Fruit fly (Drosophila melanogaster) ovary, adult (tissue): ENCODE results near the gene upSET.

Experiments used
- CG17801 ChIP-seq: fragments of 200-800 bp; optimal IDR thresholded peaks from 2 replicates; lab custom pipeline; 2019; ENCODE audit warnings: missing biosample characterization, mild to moderate bottlenecking, missing genetic modification characterization, moderate library complexity; ENCODE audit not compliant: partially characterized antibody

Gene upSET

dm6 chr3L:13993742-13994719, 7.9 kb upstream of the upSET start, which contains the start of gene CtsK1:
Gene CtsK1, plus strand, starts transcription at chr3L:13994231.
- peak; percentile 66 for TF ChIP-seq CG17801

- TF ChIP-seq CG17801: no peak
Observed at dm6 chr3L:13996437-13996836, 5.5 kb upstream of the upSET start.

dm6 chr3L:13996992-13997391, 4.9 kb upstream of the upSET start, which contains the start of gene CG17361:
Gene CG17361, plus strand, starts transcription at chr3L:13997191.
- TF ChIP-seq CG17801: no peak

- no peak for TF ChIP-seq CG17801
Observed at dm6 chr3L:13999204-13999603, 2.7 kb upstream of the upSET start, which contains the start of gene CG17359. Gene CG17359, minus strand, starts transcription at chr3L:13999251.

- no peak for TF ChIP-seq CG17801
Observed at dm6 chr3L:14002524-14003135, 703 bp downstream of the upSET start.

dm6 chr3L:14003297-14004040, 1.5 kb downstream of the upSET start:
- no peak for TF ChIP-seq CG17801

- no peak for TF ChIP-seq CG17801
Observed at dm6 chr3L:14004041-14004407, 2.1 kb downstream of the upSET start.

- peak; percentile 95 for TF ChIP-seq CG17801
Observed at dm6 chr3L:14004963-14005458, 3.1 kb downstream of the upSET start.

dm6 chr3L:14005627-14006287, 3.8 kb downstream of the upSET start:
- TF ChIP-seq CG17801: peak; percentile 28

dm6 chr3L:14006704-14007126, 4.8 kb downstream of the upSET start:
- peak; percentile 42 for TF ChIP-seq CG17801

dm6 chr3L:14025736-14026135, 23.8 kb downstream of the upSET start:
- TF ChIP-seq CG17801: no peak

- TF ChIP-seq CG17801: no peak
Observed at dm6 chr3L:14027549-14027948, 25.6 kb downstream of the upSET start.

dm6 chr3L:14028485-14029384, 26.8 kb downstream of the upSET start, which contains the start of gene Ptip:
Gene Ptip, minus strand, starts transcription at chr3L:14029121.
- peak; percentile 11 for TF ChIP-seq CG17801

- peak; percentile 3 for TF ChIP-seq CG17801
Observed at dm6 chr3L:14031171-14032126, 29.5 kb downstream of the upSET start, which contains the start of the genes CG6650 and endos. Gene CG6650, plus strand, starts transcription at chr3L:14031450. Gene endos, minus strand, starts transcription at chr3L:14031706.
